Fruit fly (Drosophila melanogaster) whole organism, wandering third instar larva: ENCODE results near the gene Eig71Eb.

Source experiments
- Abd-B ChIP-seq: fragments of >200 bp; optimal IDR thresholded peaks from 2 replicates; lab custom pipeline; 2017; ENCODE audit warnings: missing biosample characterization, missing genetic modification characterization
- CG32264 ChIP-seq: fragments of 200-800 bp; sonication (Bioruptor generic); optimal IDR thresholded peaks from 2 replicates; lab custom pipeline; 2016; ENCODE audit warnings: missing biosample characterization, missing genetic modification characterization
- CG9705 ChIP-seq: fragments of 200-800 bp; sonication (Bioruptor generic); optimal IDR thresholded peaks from 2 replicates; lab custom pipeline; 2018; ENCODE audit warnings: missing biosample characterization, mild to moderate bottlenecking, missing genetic modification characterization
- CrebA ChIP-seq: fragments of 200-800 bp; sonication (Bioruptor generic); optimal IDR thresholded peaks from 2 replicates; lab custom pipeline; 2016; ENCODE audit warnings: missing biosample characterization, mild to moderate bottlenecking, missing genetic modification characterization, borderline replicate concordance
- Dfd ChIP-seq: fragments of >200 bp; optimal IDR thresholded peaks from 2 replicates; lab custom pipeline; 2017; ENCODE audit warnings: missing biosample characterization, missing genetic modification characterization
- Dif ChIP-seq: fragments of 200-275, 200-300 bp; sonication (Bioruptor generic); optimal IDR thresholded peaks from 2 replicates; lab custom pipeline; 2018; ENCODE audit warnings: missing biosample characterization, missing genetic modification characterization; ENCODE audit not compliant: partially characterized antibody
- GATAd ChIP-seq: sonication (Bioruptor generic); optimal IDR thresholded peaks from 2 replicates; lab custom pipeline; 2016; ENCODE audit warnings: missing biosample characterization, missing genetic modification characterization
- HLH106 ChIP-seq: fragments of 200-800 bp; optimal IDR thresholded peaks from 3 replicates; lab custom pipeline; 2019; ENCODE audit warnings: missing biosample characterization, mild to moderate bottlenecking, missing genetic modification characterization, moderate library complexity
- Hnf4 ChIP-seq: fragments of 200-800 bp; sonication (Bioruptor generic); optimal IDR thresholded peaks from 2 replicates; lab custom pipeline; 2016; ENCODE audit warnings: missing biosample characterization, mild to moderate bottlenecking, missing genetic modification characterization
- Hr78 ChIP-seq: fragments of >200 bp; optimal IDR thresholded peaks from 2 replicates; lab custom pipeline; 2017; ENCODE audit warnings: missing biosample characterization, missing genetic modification characterization
- Hr83 ChIP-seq: fragments of 200-300 bp; sonication (Bioruptor generic); optimal IDR thresholded peaks from 2 replicates; lab custom pipeline; 2016; ENCODE audit warnings: missing biosample characterization, mild to moderate bottlenecking, missing genetic modification characterization, moderate library complexity; ENCODE audit not compliant: poor library complexity, severe bottlenecking
- Jra ChIP-seq: sonication (Bioruptor generic); optimal IDR thresholded peaks from 2 replicates; lab custom pipeline; 2016; ENCODE audit warnings: missing biosample characterization, missing genetic modification characterization
- Mio ChIP-seq: sonication (Bioruptor generic); optimal IDR thresholded peaks from 2 replicates; lab custom pipeline; 2016; ENCODE audit warnings: missing biosample characterization, missing genetic modification characterization
- Myc ChIP-seq: fragments of >200 bp; optimal IDR thresholded peaks from 2 replicates; lab custom pipeline; 2017
- N ChIP-seq: fragments of >200 bp; optimal IDR thresholded peaks from 2 replicates; lab custom pipeline; 2018; ENCODE audit warnings: missing biosample characterization, missing external identifiers, missing genetic modification characterization
- OdsH ChIP-seq: fragments of 200-800 bp; sonication (Bioruptor generic); optimal IDR thresholded peaks from 2 replicates; lab custom pipeline; 2016; ENCODE audit warnings: missing biosample characterization, mild to moderate bottlenecking, missing genetic modification characterization
- Rel ChIP-seq, 2 experiments: fragments of 200-800 bp; sonication (Bioruptor generic) in 1 of 2; optimal IDR thresholded peaks; 2 replicates in 1 of 2; 3 replicates in 1 of 2; lab custom pipeline; 2016 to 2019; ENCODE audit warnings: mild to moderate bottlenecking in 2 of 2, missing biosample characterization in 2 of 2, missing genetic modification characterization in 2 of 2, moderate library complexity in 1 of 2
- Sp1 ChIP-seq: fragments of 200-800 bp; sonication (Bioruptor generic); optimal IDR thresholded peaks from 3 replicates; lab custom pipeline; 2019; ENCODE audit warnings: missing biosample characterization, mild to moderate bottlenecking, missing genetic modification characterization, moderate library complexity
- Vsx2 ChIP-seq: fragments of 200-300, 225-300 bp; sonication (Bioruptor generic); optimal IDR thresholded peaks from 2 replicates; lab custom pipeline; 2018; ENCODE audit warnings: missing biosample characterization, missing genetic modification characterization; ENCODE audit not compliant: partially characterized antibody
- br ChIP-seq: fragments of 200-800 bp; sonication (Bioruptor generic); optimal IDR thresholded peaks from 2 replicates; lab custom pipeline; 2016; ENCODE audit warnings: missing biosample characterization, missing genetic modification characterization
- brk ChIP-seq: fragments of 200-800 bp; sonication (Bioruptor generic); optimal IDR thresholded peaks from 2 replicates; lab custom pipeline; 2016; ENCODE audit warnings: missing biosample characterization, mild to moderate bottlenecking, missing genetic modification characterization
- dl ChIP-seq, 2 experiments: fragments of 175-275, 200-275 bp in 1 of 2; fragments of 200-275 bp in 1 of 2; sonication (Bioruptor generic); optimal IDR thresholded peaks; lab custom pipeline; 2018; ENCODE audit warnings: mild to moderate bottlenecking in 2 of 2, missing biosample characterization in 2 of 2, missing genetic modification characterization in 2 of 2, moderate library complexity in 2 of 2; ENCODE audit not compliant: partially characterized antibody in 2 of 2, insufficient read depth in 1 of 2
- dmrt93B ChIP-seq: fragments of 200-800 bp; sonication (Bioruptor generic); optimal IDR thresholded peaks from 2 replicates; lab custom pipeline; 2018; ENCODE audit warnings: missing biosample characterization, mild to moderate bottlenecking, missing genetic modification characterization
- dsf ChIP-seq: sonication (Bioruptor generic); optimal IDR thresholded peaks from 2 replicates; lab custom pipeline; 2016; ENCODE audit warnings: missing biosample characterization, missing genetic modification characterization, borderline replicate concordance
- ey ChIP-seq: fragments of 200-800 bp; sonication (Bioruptor generic); optimal IDR thresholded peaks from 2 replicates; lab custom pipeline; 2016; ENCODE audit warnings: missing biosample characterization, missing genetic modification characterization
- foxo ChIP-seq, 2 experiments: fragments of 200-800 bp; sonication (Bioruptor generic); optimal IDR thresholded peaks; 2 replicates in 1 of 2; 3 replicates in 1 of 2; lab custom pipeline; 2016 to 2017; ENCODE audit warnings: missing biosample characterization in 2 of 2, missing genetic modification characterization in 2 of 2
- fru ChIP-seq: fragments of 200-800 bp; sonication (Bioruptor generic); optimal IDR thresholded peaks from 3 replicates; lab custom pipeline; 2016; ENCODE audit warnings: missing biosample characterization, mild to moderate bottlenecking, missing genetic modification characterization
- h ChIP-seq: fragments of 200-800 bp; sonication (Bioruptor generic); optimal IDR thresholded peaks from 3 replicates; lab custom pipeline; 2016; ENCODE audit warnings: missing biosample characterization, mild to moderate bottlenecking, missing genetic modification characterization
- jim ChIP-seq: fragments of 175-275, 200-325 bp; sonication (Bioruptor generic); optimal IDR thresholded peaks from 2 replicates; lab custom pipeline; 2016; ENCODE audit warnings: missing biosample characterization, mild to moderate bottlenecking, missing genetic modification characterization
- lola ChIP-seq: fragments of >200 bp; optimal IDR thresholded peaks from 2 replicates; lab custom pipeline; 2017; ENCODE audit warnings: missing biosample characterization, missing genetic modification characterization
- pan ChIP-seq: fragments of >200 bp; optimal IDR thresholded peaks from 2 replicates; lab custom pipeline; 2017
- psq ChIP-seq: fragments of 200-800 bp; sonication (Bioruptor generic); optimal IDR thresholded peaks from 3 replicates; lab custom pipeline; 2017; ENCODE audit warnings: missing biosample characterization, mild to moderate bottlenecking, missing genetic modification characterization, moderate library complexity
- rgr ChIP-seq: fragments of 200-800 bp; sonication (Bioruptor generic); optimal IDR thresholded peaks from 3 replicates; lab custom pipeline; 2016; ENCODE audit warnings: missing biosample characterization, mild to moderate bottlenecking, missing genetic modification characterization
- sage ChIP-seq: fragments of 200-800 bp; sonication (Bioruptor generic); optimal IDR thresholded peaks from 2 replicates; lab custom pipeline; 2016; ENCODE audit warnings: missing biosample characterization, mild to moderate bottlenecking, missing genetic modification characterization
- sv ChIP-seq: fragments of 200-800 bp; sonication (Bioruptor generic); optimal IDR thresholded peaks from 3 replicates; lab custom pipeline; 2016; ENCODE audit warnings: missing biosample characterization, missing genetic modification characterization
- tai ChIP-seq: sonication (Bioruptor generic); optimal IDR thresholded peaks from 2 replicates; lab custom pipeline; 2016; ENCODE audit warnings: missing biosample characterization, missing genetic modification characterization
- usp ChIP-seq: fragments of >200 bp; optimal IDR thresholded peaks from 2 replicates; lab custom pipeline; 2017; ENCODE audit warnings: missing biosample characterization, missing genetic modification characterization
- woc ChIP-seq: sonication (Bioruptor generic); optimal IDR thresholded peaks from 2 replicates; lab custom pipeline; 2016; ENCODE audit warnings: missing biosample characterization, mild to moderate bottlenecking, missing genetic modification characterization

Eig71Eb gene

DNA sequence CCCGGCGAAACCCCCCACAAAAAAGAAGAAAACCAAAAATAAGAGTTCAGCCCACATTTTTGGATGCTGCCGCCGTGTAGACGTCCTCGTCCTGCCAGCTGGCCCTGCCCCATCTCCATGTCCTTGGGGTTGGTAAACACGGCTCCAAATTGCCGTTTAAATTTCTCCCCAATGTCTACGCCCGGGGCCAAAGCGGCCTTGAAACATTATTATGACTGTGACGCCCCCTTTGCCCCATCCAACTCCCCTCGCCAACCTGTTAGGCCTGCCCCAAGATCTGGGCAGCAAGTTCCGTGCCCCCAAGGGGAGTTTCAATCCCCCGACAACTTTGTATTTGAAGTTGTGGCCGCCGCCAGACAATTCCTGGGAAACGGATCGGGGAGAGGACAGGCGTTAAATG is 32.8 kb upstream of the Eig71Eb start:
- TF ChIP-seq brk, result no peak

DNA sequence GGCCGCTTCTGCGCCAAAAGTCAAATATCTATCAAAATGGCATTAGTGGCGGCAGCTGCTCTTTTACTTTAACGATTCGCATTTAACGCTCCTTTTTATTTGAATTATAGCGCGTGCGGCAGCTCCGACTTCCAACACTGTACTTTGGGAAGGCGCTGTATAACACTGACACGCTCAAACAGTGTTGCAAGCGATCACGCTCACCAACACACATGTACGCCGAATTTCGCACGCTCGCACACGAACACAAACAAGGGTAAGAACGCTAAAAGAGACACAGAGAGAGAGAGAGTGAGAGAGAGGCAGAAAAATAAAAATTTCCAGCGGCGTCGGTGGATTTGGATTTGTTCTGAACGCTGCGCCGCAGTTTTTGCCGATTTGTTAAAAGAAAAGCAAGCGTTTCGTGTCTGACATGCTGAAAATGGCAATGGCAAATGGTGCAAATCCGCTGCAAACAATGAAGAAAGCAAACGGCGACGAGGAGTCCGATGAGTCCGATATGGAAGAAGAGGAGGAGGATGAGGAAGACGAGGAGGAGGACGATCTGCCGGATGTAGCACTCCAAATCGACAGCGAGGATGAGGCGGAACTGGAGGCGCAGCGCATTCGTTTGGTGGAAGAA is 30.0 kb upstream of the Eig71Eb start, which contains the start of gene Phs:
Phs (plus strand) TSS at position 276 of the 622 bp plus-strand sequence.
- TF ChIP-seq Mio (GFP tag; lab: Kevin White, UChicago) (peak; percentile 81), br (GFP tag; lab: Kevin White, UChicago) (peak; percentile 94), psq (GFP tag; lab: Kevin White, UChicago) (peak; percentile 87), foxo (GFP tag; optimal IDR thresholded peaks at IDR 0.05; lab: Kevin White, UChicago) (peak; percentile 64 to 95), Hr78 (no peak), rgr (GFP tag; lab: Kevin White, UChicago) (peak; percentile 95), usp (GFP tag; lab: Kevin White, UChicago) (no peak), lola (GFP tag; lab: Kevin White, UChicago) (no peak), Dfd (GFP tag; lab: Kevin White, UChicago) (no peak), tai (GFP tag; lab: Kevin White, UChicago) (peak; percentile 95), N (peak; percentile 29), h (GFP tag; lab: Kevin White, UChicago) (peak; percentile 94), dmrt93B (GFP tag; lab: Kevin White, UChicago) (peak; percentile 78), Vsx2 (GFP tag; lab: Kevin White, UChicago) (peak; percentile 48), GATAd (peak; percentile 81), CG9705 (peak; percentile 78), brk (peak; percentile 85), woc (GFP tag; lab: Kevin White, UChicago) (peak; percentile 60), sage (GFP tag; lab: Kevin White, UChicago) (peak; percentile 55), OdsH (peak; percentile 79), Jra (GFP tag; lab: Kevin White, UChicago) (peak; percentile 94), dsf (GFP tag; lab: Kevin White, UChicago) (peak; percentile 85), ey (peak; percentile 88), pan (lab: Kevin White, UChicago) (no peak), Hr83 (peak; percentile 99), Dif (peak; percentile 67), Rel (GFP tag; optimal IDR thresholded peaks at IDR 0.05; lab: Kevin White, UChicago) (no peak), Rel (tag; optimal IDR thresholded peaks at IDR 0.05; lab: Kevin White, UChicago) (peak; percentile 82), Abd-B (no peak), jim (GFP tag; lab: Kevin White, UChicago) (peak; percentile 26), Hnf4 (GFP tag; lab: Kevin White, UChicago) (peak; percentile 98), CG32264 (peak; percentile 89), sv (GFP tag; lab: Kevin White, UChicago) (peak; percentile 70), Sp1 (peak; percentile 71), fru (GFP tag; lab: Kevin White, UChicago) (peak; percentile 87), dl (GFP tag; optimal IDR thresholded peaks at IDR 0.05; lab: Kevin White, UChicago; ENCODE audit: insufficient read depth in 1 of 2, partially characterized antibody in 2 of 2) (peak; percentile 21 to 62), CrebA (GFP tag; lab: Kevin White, UChicago) (peak; percentile 28), Myc (lab: Kevin White, UChicago) (peak; percentile 23), HLH106 (tag; lab: Kevin White, UChicago) (peak; percentile 73)

dm6 chr3L:15624097-15624496 is 25.6 kb upstream of the Eig71Eb start:
- TF ChIP-seq Abd-B (no peak), ey (no peak), Sp1 (no peak), Hr83 (no peak), Hnf4 (GFP tag; lab: Kevin White, UChicago) (no peak), sv (GFP tag; lab: Kevin White, UChicago) (no peak), Mio (GFP tag; lab: Kevin White, UChicago) (no peak), N (no peak), Jra (GFP tag; lab: Kevin White, UChicago) (no peak), woc (GFP tag; lab: Kevin White, UChicago) (no peak), usp (GFP tag; lab: Kevin White, UChicago) (no peak)
